Worm (Caenorhabditis elegans) whole organism, young adult: ENCODE results near the gene F55G1.7.

Experiments
- B0336.3 ChIP-seq: fragments of 200-800 bp; sonication (Bioruptor generic); IDR thresholded peaks from 2 replicates; pipeline ENCODE4 v1.3.6; 2022; ENCODE audit warnings: missing genetic modification characterization, missing compliant biosample characterization
- C06A6.2 ChIP-seq: fragments of 200-800 bp; sonication (Bioruptor generic); conservative IDR thresholded peaks from 2 replicates; pipeline ENCODE4 v1.3.6; 2022; ENCODE audit warnings: missing genetic modification characterization, missing compliant biosample characterization
- F10E7.11 ChIP-seq: sonication (generic microtip); optimal IDR thresholded peaks from 2 replicates; lab custom pipeline; 2017; ENCODE audit warnings: mild to moderate bottlenecking, missing genetic modification characterization, moderate library complexity, missing compliant biosample characterization
- F23B12.7 ChIP-seq: sonication (generic microtip); optimal IDR thresholded peaks from 2 replicates; lab custom pipeline; 2017; ENCODE audit warnings: missing genetic modification characterization, mild to moderate bottlenecking, missing compliant biosample characterization, antibody characterized with exemption, moderate library complexity; ENCODE audit not compliant: insufficient read depth
- F37B4.10 ChIP-seq: fragments of 200-800 bp; sonication (Bioruptor generic); IDR thresholded peaks from 2 replicates; pipeline ENCODE4 v1.3.6; 2022; ENCODE audit warnings: missing genetic modification characterization, missing compliant biosample characterization
- K11D2.4 ChIP-seq: fragments of 200-800 bp; sonication (Bioruptor generic); IDR thresholded peaks from 2 replicates; pipeline ENCODE4 v1.3.6; 2022; ENCODE audit warnings: missing genetic modification reagents, missing genetic modification characterization, missing compliant biosample characterization
- K12H6.12 ChIP-seq: fragments of 200-800 bp; sonication (Bioruptor generic); optimal IDR thresholded peaks from 2 replicates; lab custom pipeline; 2018; ENCODE audit warnings: mild to moderate bottlenecking, missing genetic modification characterization, missing compliant biosample characterization
- T26A5.8 ChIP-seq: sonication (generic microtip); optimal IDR thresholded peaks from 2 replicates; lab custom pipeline; 2016; ENCODE audit warnings: missing genetic modification characterization, missing compliant biosample characterization
- Y53F4B.3 ChIP-seq: fragments of 200-800 bp; sonication (Bioruptor generic); IDR thresholded peaks from 2 replicates; pipeline ENCODE4 v1.3.6; 2022; ENCODE audit warnings: missing genetic modification reagents, missing genetic modification characterization, missing compliant biosample characterization
- Y53G8AR.9 ChIP-seq: fragments of 200-800 bp; sonication (Bioruptor generic); conservative IDR thresholded peaks from 2 replicates; pipeline ENCODE4 v1.3.6; 2022; ENCODE audit warnings: missing genetic modification reagents, missing genetic modification characterization, missing compliant biosample characterization
- Y79H2A.3 ChIP-seq: fragments of 200-800 bp; sonication (Bioruptor generic); conservative IDR thresholded peaks from 2 replicates; pipeline ENCODE4 v1.3.6; 2022; ENCODE audit warnings: missing genetic modification reagents, missing genetic modification characterization, missing compliant biosample characterization
- aptf-3 ChIP-seq: fragments of 200-800 bp; sonication (Bioruptor generic); IDR thresholded peaks from 2 replicates; pipeline ENCODE4 v1.3.6; 2022; ENCODE audit warnings: missing genetic modification characterization, missing compliant biosample characterization
- attf-5 ChIP-seq: fragments of 200-800 bp; sonication (Bioruptor generic); optimal IDR thresholded peaks from 2 replicates; lab custom pipeline; 2018; ENCODE audit warnings: mild to moderate bottlenecking, missing genetic modification characterization, missing compliant biosample characterization
- ceh-100 ChIP-seq: fragments of 200-800 bp; sonication (Bioruptor generic); IDR thresholded peaks from 2 replicates; pipeline ENCODE4 v1.3.6; 2022; ENCODE audit warnings: missing genetic modification reagents, missing genetic modification characterization, missing compliant biosample characterization
- ceh-27 ChIP-seq: fragments of 200-800 bp; sonication (Bioruptor generic); optimal IDR thresholded peaks from 2 replicates; lab custom pipeline; 2018; ENCODE audit warnings: mild to moderate bottlenecking, missing genetic modification characterization, moderate library complexity, missing compliant biosample characterization
- chd-7 ChIP-seq: sonication (generic microtip); optimal IDR thresholded peaks from 2 replicates; lab custom pipeline; 2016; ENCODE audit warnings: mild to moderate bottlenecking, missing genetic modification characterization, moderate library complexity, missing compliant biosample characterization
- egrh-3 ChIP-seq: fragments of 200-800 bp; sonication (Bioruptor generic); IDR thresholded peaks from 2 replicates; pipeline ENCODE4 v1.3.6; 2022; ENCODE audit warnings: missing genetic modification reagents, missing genetic modification characterization, missing compliant biosample characterization
- hlh-26 ChIP-seq: fragments of 200-800 bp; sonication (Bioruptor generic); conservative IDR thresholded peaks from 2 replicates; pipeline ENCODE4 v1.3.6; 2022; ENCODE audit warnings: missing genetic modification reagents, missing genetic modification characterization, missing compliant biosample characterization
- hrde-1 ChIP-seq: sonication (generic microtip); optimal IDR thresholded peaks from 2 replicates; lab custom pipeline; 2016; ENCODE audit warnings: missing genetic modification characterization, mild to moderate bottlenecking, missing compliant biosample characterization, moderate library complexity, missing genotype, missing genetic modification reagents, borderline replicate concordance
- hsf-1 ChIP-seq: fragments of 200-800 bp; sonication (Bioruptor generic); IDR thresholded peaks from 2 replicates; pipeline ENCODE4 v1.3.6; 2022; ENCODE audit warnings: missing genetic modification reagents, missing genetic modification characterization, missing compliant biosample characterization
- lag-1 ChIP-seq: fragments of 200-800 bp; sonication (Bioruptor generic); IDR thresholded peaks from 2 replicates; pipeline ENCODE4 v1.3.6; 2022; ENCODE audit warnings: missing genetic modification reagents, missing genetic modification characterization, missing compliant biosample characterization
- let-607 ChIP-seq, 2 experiments: fragments of 200-800 bp in 1 of 2; sonication (Bioruptor generic) in 1 of 2; sonication (generic microtip) in 1 of 2; optimal IDR thresholded peaks; 2 replicates each; lab custom pipeline; 2016 to 2018; ENCODE audit warnings: mild to moderate bottlenecking in 2 of 2, missing compliant biosample characterization in 2 of 2, missing genetic modification characterization in 2 of 2, moderate library complexity in 2 of 2, missing genotype in 1 of 2
- lin-26 ChIP-seq: fragments of 200-800 bp; sonication (Bioruptor generic); IDR thresholded peaks from 2 replicates; pipeline ENCODE4 v1.3.6; 2022; ENCODE audit warnings: missing genetic modification reagents, missing genetic modification characterization, missing compliant biosample characterization
- lin-40 ChIP-seq: sonication (generic microtip); optimal IDR thresholded peaks from 2 replicates; lab custom pipeline; 2016; ENCODE audit warnings: missing genetic modification characterization, mild to moderate bottlenecking, missing compliant biosample characterization, missing genotype, missing genetic modification reagents
- lin-54 ChIP-seq: fragments of 200-800 bp; sonication (Bioruptor generic); optimal IDR thresholded peaks from 2 replicates; lab custom pipeline; 2018; ENCODE audit warnings: mild to moderate bottlenecking, missing genetic modification characterization, missing compliant biosample characterization
- lir-1 ChIP-seq: fragments of 200-800 bp; sonication (Bioruptor generic); conservative IDR thresholded peaks from 2 replicates; pipeline ENCODE4 v1.3.6; 2022; ENCODE audit warnings: missing genetic modification reagents, missing genetic modification characterization, missing compliant biosample characterization
- lsl-1 ChIP-seq: fragments of 200-800 bp; sonication (Bioruptor generic); optimal IDR thresholded peaks from 2 replicates; lab custom pipeline; 2018; ENCODE audit warnings: mild to moderate bottlenecking, missing genetic modification characterization, moderate library complexity, missing compliant biosample characterization
- madf-6 ChIP-seq: fragments of 200-800 bp; sonication (Bioruptor generic); IDR thresholded peaks from 2 replicates; pipeline ENCODE4 v1.3.6; 2022; ENCODE audit warnings: missing genetic modification reagents, missing genetic modification characterization, missing compliant biosample characterization
- nfya-1 ChIP-seq: sonication (generic microtip); optimal IDR thresholded peaks from 2 replicates; lab custom pipeline; 2017; ENCODE audit warnings: antibody characterized with exemption, missing compliant biosample characterization, missing genetic modification characterization, borderline replicate concordance; ENCODE audit not compliant: insufficient read depth
- nhr-179 ChIP-seq: sonication (generic microtip); optimal IDR thresholded peaks from 2 replicates; lab custom pipeline; 2016; ENCODE audit warnings: mild to moderate bottlenecking, missing genetic modification characterization, missing compliant biosample characterization
- nhr-80 ChIP-seq: sonication (generic microtip); optimal IDR thresholded peaks from 2 replicates; lab custom pipeline; 2016; ENCODE audit warnings: missing genetic modification characterization, missing compliant biosample characterization
- pbrm-1 ChIP-seq: fragments of 200-800 bp; sonication (Bioruptor generic); IDR thresholded peaks from 2 replicates; pipeline ENCODE4 v1.3.6; 2022; ENCODE audit warnings: missing genetic modification reagents, missing genetic modification characterization, missing compliant biosample characterization
- rcor-1 ChIP-seq: fragments of 200-800 bp; sonication (Bioruptor generic); IDR thresholded peaks from 2 replicates; pipeline ENCODE4 v1.3.6; 2022; ENCODE audit warnings: missing genetic modification reagents, missing genetic modification characterization, missing compliant biosample characterization
- rpc-1 ChIP-seq, 2 experiments: fragments of 150-350 bp in 1 of 2; sonication (generic microtip) in 1 of 2; optimal IDR thresholded peaks; 2 replicates each; lab custom pipeline; 2014 to 2018; ENCODE audit warnings: missing biosample characterization in 1 of 2, missing genetic modification characterization in 1 of 2, missing genetic modification reagents in 1 of 2, missing genotype in 1 of 2
- sdz-38 ChIP-seq: sonication (generic microtip); optimal IDR thresholded peaks from 2 replicates; lab custom pipeline; 2016; ENCODE audit warnings: missing genotype, missing genetic modification characterization, missing compliant biosample characterization
- snpc-1.3 ChIP-seq: sonication (generic microtip); optimal IDR thresholded peaks from 2 replicates; lab custom pipeline; 2017; ENCODE audit warnings: missing genetic modification characterization, mild to moderate bottlenecking, missing compliant biosample characterization, antibody characterized with exemption, moderate library complexity, missing genotype, missing genetic modification reagents; ENCODE audit not compliant: insufficient read depth
- xnd-1 ChIP-seq: sonication (generic microtip); optimal IDR thresholded peaks from 2 replicates; lab custom pipeline; 2016; ENCODE audit warnings: missing genotype, missing genetic modification reagents, missing genetic modification characterization, missing compliant biosample characterization
- zfh-2 ChIP-seq: fragments of 200-800 bp; sonication (Bioruptor generic); conservative IDR thresholded peaks from 2 replicates; pipeline ENCODE4 v1.3.6; 2022; ENCODE audit warnings: missing genetic modification reagents, missing genetic modification characterization, missing compliant biosample characterization

Gene F55G1.7

DNA sequence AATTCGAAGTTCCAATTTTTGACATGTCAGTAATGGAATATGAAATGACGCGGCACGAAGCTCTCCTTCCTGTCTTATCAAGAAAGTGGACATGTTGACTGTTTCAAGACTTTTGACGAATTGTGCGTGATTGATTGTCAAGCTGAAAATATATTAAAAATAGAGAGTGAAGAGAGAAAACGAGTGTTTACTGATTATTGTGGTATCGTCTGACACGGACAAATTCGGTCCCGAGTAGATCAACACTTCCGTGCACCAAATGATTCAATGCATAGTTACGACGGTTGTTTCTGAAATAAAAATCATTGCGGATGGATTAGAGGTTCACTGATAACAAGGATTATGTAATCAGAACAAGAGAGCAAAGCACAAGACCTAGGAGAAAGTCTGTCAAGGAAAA, 2.5 kb downstream of the F55G1.7 start:
- TF ChIP-seq Y53F4B.3 (GFP tag; lab: Robert Waterston, UW) (no peak), F23B12.7 (tag; lab: Kevin White, UChicago) (no peak), K11D2.4 (GFP tag; lab: Robert Waterston, UW) (no peak), zfh-2 (GFP tag; lab: Robert Waterston, UW) (no peak), xnd-1 (no peak), nhr-80 (tag; lab: Kevin White, UChicago) (peak; percentile 55), egrh-3 (GFP tag; lab: Robert Waterston, UW) (no peak)

DNA sequence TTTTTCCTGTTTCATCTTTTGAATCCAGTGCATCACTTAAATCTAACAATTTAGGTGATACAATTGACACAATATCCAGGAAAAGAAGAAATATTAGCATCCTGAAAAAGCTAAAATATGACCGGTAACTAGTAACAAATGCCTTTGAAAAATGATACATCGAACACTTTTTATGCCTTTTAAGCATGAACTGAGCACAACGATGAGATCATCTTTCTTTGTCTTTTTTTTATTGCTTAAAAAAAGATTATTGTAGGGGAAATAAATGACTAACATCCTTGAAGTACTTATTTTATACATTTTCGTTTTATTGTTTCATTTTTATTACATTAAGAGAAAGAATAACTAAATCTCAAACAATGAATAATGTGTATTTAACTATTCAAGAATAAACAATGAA, 3.8 kb downstream of the F55G1.7 start, which contains the start of gene F13B6.3:
F13B6.3 (minus strand) TSS at position 101 of the 400 bp plus-strand sequence.
- TF ChIP-seq B0336.3 (GFP tag; lab: Robert Waterston, UW), result no peak
- no peak for TF ChIP-seq lsl-1
- no peak for TF ChIP-seq chd-7 (tag; lab: Kevin White, UChicago)
- no peak for TF ChIP-seq ceh-27 (GFP tag; lab: Kevin White, UChicago)
- no peak for TF ChIP-seq ceh-100 (GFP tag; lab: Robert Waterston, UW)
- TF ChIP-seq Y79H2A.3 (GFP tag; lab: Robert Waterston, UW), result no peak
- TF ChIP-seq let-607 (tag; optimal IDR thresholded peaks at IDR 0.05; lab: Kevin White, UChicago), result no peak
- no peak for TF ChIP-seq lir-1 (GFP tag; lab: Robert Waterston, UW)
- no peak for TF ChIP-seq lag-1
- no peak for TF ChIP-seq sdz-38
- TF ChIP-seq aptf-3 (GFP tag; lab: Robert Waterston, UW), result no peak
- TF ChIP-seq nfya-1, result no peak
- TF ChIP-seq nhr-179 (tag; lab: Kevin White, UChicago), result no peak
- no peak for TF ChIP-seq hsf-1
- no peak for TF ChIP-seq lin-40 (tag; lab: Kevin White, UChicago)

DNA sequence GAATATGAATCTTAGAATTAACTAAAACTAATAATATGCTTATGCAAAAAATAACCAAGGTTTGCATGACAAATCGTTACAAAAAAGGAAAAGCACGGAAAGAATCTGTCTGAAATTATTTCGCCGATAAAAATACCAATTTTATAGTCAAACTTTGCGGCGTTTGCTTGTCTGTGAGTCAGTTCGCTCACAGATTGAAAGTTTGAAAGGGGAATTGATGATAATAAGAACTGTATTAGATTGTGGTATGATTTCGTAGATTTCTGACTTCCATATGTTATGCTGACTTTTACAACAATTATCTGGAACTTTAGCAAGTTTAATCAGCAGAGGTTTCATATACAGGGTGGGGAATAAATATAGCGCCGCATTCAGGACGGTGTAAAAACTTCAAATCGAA, 9.4 kb downstream of the F55G1.7 start, which contains the start of gene F13B6.2:
F13B6.2 (minus strand) TSS at position 101 of the 400 bp plus-strand sequence.
- TF ChIP-seq lsl-1 (no peak), madf-6 (GFP tag; lab: Robert Waterston, UW) (no peak)

ce11 chrIV:7456225-7456624, 13.4 kb downstream of the F55G1.7 start, which contains the start of gene F13B6.1:
F13B6.1 (plus strand) TSS chrIV:7456525.
- TF ChIP-seq lin-26, result no peak
- TF ChIP-seq pbrm-1 (GFP tag; lab: Robert Waterston, UW), result no peak
- TF ChIP-seq F10E7.11, result no peak
- TF ChIP-seq rpc-1 (optimal IDR thresholded peaks at IDR 0.05; lab: Kevin White, UChicago), result no peak
- no peak for TF ChIP-seq rpc-1 (tag; optimal IDR thresholded peaks at IDR 0.05; lab: Kevin White, UChicago)
- TF ChIP-seq lin-54 (GFP tag; lab: Kevin White, UChicago), result no peak
- TF ChIP-seq hlh-26, result no peak
- TF ChIP-seq C06A6.2, result no peak
- no peak for TF ChIP-seq F37B4.10 (GFP tag; lab: Robert Waterston, UW)
- TF ChIP-seq Y53F4B.3 (GFP tag; lab: Robert Waterston, UW), result no peak
- TF ChIP-seq lag-1, result no peak
- TF ChIP-seq ceh-100 (GFP tag; lab: Robert Waterston, UW), result no peak
- no peak for TF ChIP-seq rcor-1 (GFP tag; lab: Robert Waterston, UW)
- TF ChIP-seq T26A5.8 (tag; lab: Kevin White, UChicago), result no peak
- no peak for TF ChIP-seq hrde-1
- no peak for TF ChIP-seq Y53G8AR.9 (GFP tag; lab: Robert Waterston, UW)
- TF ChIP-seq attf-5 (GFP tag; lab: Kevin White, UChicago), result no peak
- no peak for TF ChIP-seq K12H6.12 (tag; lab: Kevin White, UChicago)
- no peak for TF ChIP-seq snpc-1.3 (tag; lab: Kevin White, UChicago)
